Fruit fly (Drosophila melanogaster) whole organism, wandering third instar larva: ENCODE data around the gene CG14207.
A peak's percentile ranks its signal among the peaks of the same experiment; 100 is the strongest.

Experiments used
- CrebA ChIP-seq: fragments of 200-800 bp; sonication (Bioruptor generic); optimal IDR thresholded peaks from 2 replicates; lab custom pipeline; 2016; ENCODE audit warnings: missing biosample characterization, mild to moderate bottlenecking, missing genetic modification characterization, borderline replicate concordance
- GATAd ChIP-seq: sonication (Bioruptor generic); optimal IDR thresholded peaks from 2 replicates; lab custom pipeline; 2016; ENCODE audit warnings: missing biosample characterization, missing genetic modification characterization
- Sp1 ChIP-seq: fragments of 200-800 bp; sonication (Bioruptor generic); optimal IDR thresholded peaks from 3 replicates; lab custom pipeline; 2019; ENCODE audit warnings: missing biosample characterization, mild to moderate bottlenecking, missing genetic modification characterization, moderate library complexity
- Vsx2 ChIP-seq: fragments of 200-300, 225-300 bp; sonication (Bioruptor generic); optimal IDR thresholded peaks from 2 replicates; lab custom pipeline; 2018; ENCODE audit warnings: missing biosample characterization, missing genetic modification characterization; ENCODE audit not compliant: partially characterized antibody
- br ChIP-seq: fragments of 200-800 bp; sonication (Bioruptor generic); optimal IDR thresholded peaks from 2 replicates; lab custom pipeline; 2016; ENCODE audit warnings: missing biosample characterization, missing genetic modification characterization
- fru ChIP-seq: fragments of 200-800 bp; sonication (Bioruptor generic); optimal IDR thresholded peaks from 3 replicates; lab custom pipeline; 2016; ENCODE audit warnings: missing biosample characterization, mild to moderate bottlenecking, missing genetic modification characterization
- pan ChIP-seq: fragments of >200 bp; optimal IDR thresholded peaks from 2 replicates; lab custom pipeline; 2017

- no peak for TF ChIP-seq GATAd
- no peak for TF ChIP-seq pan
- no peak for TF ChIP-seq fru (GFP tag; lab: Kevin White, UChicago)
- TF ChIP-seq br (GFP tag; lab: Kevin White, UChicago) = no peak
- TF ChIP-seq Sp1 (GFP tag; lab: Kevin White, UChicago) = peak; percentile 15
- TF ChIP-seq CrebA (GFP tag; lab: Kevin White, UChicago) = no peak
- TF ChIP-seq Vsx2 (GFP tag; lab: Kevin White, UChicago) = no peak
Observed at dm6 chrX:19601644-19602043, 3.4 kb upstream of the CG14207 start, which contains the start of gene CG14220.
